Worm (Caenorhabditis elegans) whole organism, midembryonic: ENCODE results near the gene pcn-1.

ENCODE experiments used
- klf-2 ChIP-seq: fragments of 200-800 bp; sonication (Bioruptor generic); conservative IDR thresholded peaks from 2 replicates; pipeline ENCODE4 v1.3.6; 2022; ENCODE audit warnings: missing genetic modification reagents, missing genetic modification characterization, missing compliant biosample characterization
- med-1 ChIP-seq: sonication (generic microtip); optimal IDR thresholded peaks from 2 replicates; lab custom pipeline; 2017; ENCODE audit warnings: missing genetic modification characterization, mild to moderate bottlenecking, missing compliant biosample characterization, antibody characterized with exemption, missing genetic modification reagents; ENCODE audit not compliant: insufficient read depth
- ref-1 ChIP-seq: fragments of 200-800 bp; sonication (Bioruptor generic); conservative IDR thresholded peaks from 2 replicates; pipeline ENCODE4 v1.3.6; 2022; ENCODE audit warnings: missing genetic modification reagents, missing genetic modification characterization, missing compliant biosample characterization
- tab-1 ChIP-seq: fragments of 200-800 bp; sonication (Bioruptor generic); IDR thresholded peaks from 2 replicates; pipeline ENCODE4 v1.3.6; 2022; ENCODE audit warnings: missing genetic modification characterization, missing compliant biosample characterization

The pcn-1 gene

ce11 chrIV:3998517-3998916 lies 50.7 kb downstream of the pcn-1 start, which contains the start of gene F47C12.8:
Gene F47C12.8, minus strand, starts transcription at chrIV:3998617.
- TF ChIP-seq tab-1 (GFP tag; lab: Robert Waterston, UW) (no peak), klf-2 (no peak), ref-1 (GFP tag; lab: Robert Waterston, UW) (no peak), med-1 (GFP tag; lab: Kevin White, UChicago) (no peak)
